Fruit fly (Drosophila melanogaster): Measurements from ENCODE around the gene Nsf2.

The Nsf2 gene

DNA sequence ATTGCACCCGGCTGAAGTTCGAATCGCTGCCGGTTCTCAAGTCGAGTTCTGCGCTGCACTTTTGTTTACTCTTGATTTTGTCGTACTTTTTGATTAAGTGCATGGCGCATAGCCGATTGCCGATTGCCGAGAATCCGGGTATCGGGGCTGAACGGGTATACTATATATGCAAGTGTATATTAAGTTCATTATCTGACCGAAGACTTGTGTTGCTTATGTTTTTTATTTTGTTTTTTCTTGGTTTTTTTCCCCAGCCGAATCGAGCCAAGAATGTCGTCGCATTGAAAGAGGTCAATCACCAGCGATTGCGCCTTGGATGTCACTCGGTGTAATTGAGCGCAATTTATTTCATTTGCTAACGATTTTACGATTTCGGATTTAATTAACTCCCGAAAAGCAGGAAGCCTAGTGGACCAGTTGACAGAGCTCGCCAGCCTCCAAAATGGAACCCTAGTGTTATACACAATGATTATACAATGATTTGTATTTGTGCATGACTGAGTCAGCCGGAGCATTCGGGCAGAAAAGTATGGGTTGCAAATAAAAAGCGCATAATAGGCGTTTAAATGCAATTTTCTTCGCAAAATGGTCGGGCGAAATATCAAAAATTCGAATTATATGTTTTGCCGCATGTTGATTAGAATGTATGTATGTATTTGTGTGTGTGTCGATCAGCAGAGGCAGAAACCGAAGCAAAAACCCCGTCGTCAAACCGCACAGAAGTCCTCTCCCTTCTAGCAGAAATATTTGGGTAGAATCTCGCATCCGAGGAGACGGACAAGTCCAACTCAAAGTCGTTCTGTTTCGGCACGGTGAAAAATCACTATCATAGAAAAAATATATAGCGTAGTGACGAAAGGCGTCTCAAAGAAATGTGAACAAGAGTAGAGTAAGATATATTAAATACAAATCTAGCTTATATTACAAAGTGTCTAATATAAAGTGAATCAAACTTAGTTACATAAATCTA, 9.6 kb downstream of the Nsf2 start, which contains the start of gene Mst87F:
Gene Mst87F, minus strand, starts transcription at position 56 of the 970 bp plus-strand sequence.
- peak; percentile 11 for TF ChIP-seq CG5204 (GFP tag; optimal IDR thresholded peaks at IDR 0.05)
- TF ChIP-seq kay (GFP tag; ENCODE audit: borderline replicate concordance) = peak; percentile 57
- peak; percentile 64 for TF ChIP-seq tj (GFP tag; optimal IDR thresholded peaks at IDR 0.05)
- TF ChIP-seq CG14711 (tag; optimal IDR thresholded peaks at IDR 0.05) = no peak
- no peak for TF ChIP-seq pad (GFP tag; optimal IDR thresholded peaks at IDR 0.05)
- TF ChIP-seq Clk (GFP tag; optimal IDR thresholded peaks at IDR 0.05) = no peak
- TF ChIP-seq toe (GFP tag; optimal IDR thresholded peaks at IDR 0.05) = no peak
- TF ChIP-seq CG7101 (tag; optimal IDR thresholded peaks at IDR 0.05) = no peak
- no peak for TF ChIP-seq Mnt (GFP tag; optimal IDR thresholded peaks at IDR 0.05)

DNA sequence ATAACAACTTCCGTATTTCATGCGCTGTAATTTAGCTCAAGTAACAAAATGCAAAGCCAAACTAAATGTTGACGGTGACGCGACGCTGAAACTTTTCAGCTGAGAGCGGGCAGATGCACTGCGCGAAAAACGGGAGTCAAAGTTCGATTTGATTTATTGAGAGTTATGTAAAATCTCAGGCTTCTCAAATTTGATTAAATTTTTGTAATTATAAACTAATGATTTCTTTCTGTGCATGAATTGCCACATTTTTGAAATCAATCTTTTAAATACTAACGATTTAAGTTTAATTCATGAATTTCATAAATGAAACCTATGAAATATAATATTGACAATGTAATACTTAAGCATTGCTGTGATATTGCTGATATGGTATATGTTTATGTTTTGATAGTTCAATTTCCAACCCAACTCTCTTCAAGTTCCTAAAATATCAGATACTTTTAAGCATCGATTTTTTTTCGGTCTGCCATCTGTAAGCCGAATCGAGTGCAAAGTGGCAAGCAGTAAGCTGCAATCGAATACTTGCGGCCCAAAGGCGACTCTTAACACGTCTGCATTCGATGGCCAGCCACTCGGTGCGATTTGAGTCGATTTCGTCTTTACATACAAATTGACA, 15.1 kb downstream of the Nsf2 start:
- TF ChIP-seq Mnt (GFP tag; optimal IDR thresholded peaks at IDR 0.05) (no peak), tj (GFP tag; optimal IDR thresholded peaks at IDR 0.05) (peak; percentile 60)

- TF ChIP-seq CG14711 (tag; optimal IDR thresholded peaks at IDR 0.05) (no peak), cnc (optimal IDR thresholded peaks at IDR 0.05) (no peak), bab1 (GFP tag; optimal IDR thresholded peaks at IDR 0.05) (no peak), Clk (GFP tag; optimal IDR thresholded peaks at IDR 0.05) (no peak)
These were observed 17.3 kb downstream of the Nsf2 start for dm6 chr3R:13820483-13820882.

- TF ChIP-seq bab1 (GFP tag; optimal IDR thresholded peaks at IDR 0.05) (no peak), Mnt (GFP tag; optimal IDR thresholded peaks at IDR 0.05) (peak; percentile 57), CG1620 (GFP tag; optimal IDR thresholded peaks at IDR 0.05) (peak; percentile 30), pad (GFP tag; optimal IDR thresholded peaks at IDR 0.05) (peak; percentile 18), kay (GFP tag; ENCODE audit: borderline replicate concordance) (no peak), Clk (GFP tag; optimal IDR thresholded peaks at IDR 0.05) (peak; percentile 3), tj (GFP tag; optimal IDR thresholded peaks at IDR 0.05) (no peak), CG7045 (GFP tag; optimal IDR thresholded peaks at IDR 0.05) (peak; percentile 42), Crg-1 (GFP tag; optimal IDR thresholded peaks at IDR 0.05) (peak; percentile 17), ovo (GFP tag; optimal IDR thresholded peaks at IDR 0.05) (peak; percentile 13), CG11617 (GFP tag; optimal IDR thresholded peaks at IDR 0.05) (peak; percentile 48), Hr96 (GFP tag; optimal IDR thresholded peaks at IDR 0.05) (peak; percentile 2), toe (GFP tag; optimal IDR thresholded peaks at IDR 0.05) (peak; percentile 42), CG5204 (GFP tag; optimal IDR thresholded peaks at IDR 0.05) (peak; percentile 40), CG12768 (GFP tag; optimal IDR thresholded peaks at IDR 0.05) (peak; percentile 22), cic (GFP tag; optimal IDR thresholded peaks at IDR 0.05) (peak; percentile 14), CG7101 (tag; optimal IDR thresholded peaks at IDR 0.05) (peak; percentile 30), cnc (optimal IDR thresholded peaks at IDR 0.05) (no peak), CG33017 (tag; optimal IDR thresholded peaks at IDR 0.05) (peak; percentile 7), CG14711 (tag; optimal IDR thresholded peaks at IDR 0.05) (no peak)
These were observed 18.8 kb downstream of the Nsf2 start for dm6 chr3R:13819037-13819436.

DNA sequence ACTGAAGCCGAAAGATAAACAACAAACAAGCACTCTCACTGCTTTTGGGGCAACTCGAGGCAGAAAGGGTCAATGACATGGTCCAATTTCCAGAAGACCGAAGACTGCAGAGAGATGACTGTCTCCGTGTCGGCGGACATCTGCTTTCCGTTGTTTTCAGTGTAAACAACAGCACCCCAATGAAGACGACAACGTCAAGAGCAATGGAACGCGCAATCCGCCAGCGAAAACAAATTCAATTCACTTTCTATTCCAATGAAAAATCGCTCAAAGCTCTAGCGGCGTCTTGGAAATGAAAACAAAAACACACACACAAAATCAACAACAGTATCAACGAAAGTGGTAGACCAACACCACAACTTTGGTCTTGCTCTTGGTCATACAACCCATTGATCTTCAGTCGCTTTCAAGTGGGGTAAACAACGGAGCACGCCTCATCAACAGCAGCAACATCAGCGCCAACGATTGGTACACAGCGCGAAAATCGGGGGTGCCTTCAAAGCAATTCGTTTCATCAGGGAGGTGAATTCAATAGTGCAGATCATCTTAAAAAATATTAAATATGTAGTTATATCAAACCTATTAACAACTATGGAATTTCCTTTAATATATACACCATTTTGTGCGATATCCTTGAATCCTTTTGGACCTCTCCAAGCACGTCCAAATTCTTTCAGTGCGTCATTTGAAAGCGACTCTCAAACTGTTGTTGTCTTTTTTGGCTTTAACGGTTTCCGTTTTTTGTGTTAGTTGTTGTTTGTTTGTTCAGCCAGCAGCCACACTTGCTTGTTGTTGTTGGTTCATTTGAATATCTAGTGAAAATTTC, 20.1 kb downstream of the Nsf2 start:
- TF ChIP-seq Mnt (GFP tag; optimal IDR thresholded peaks at IDR 0.05) (no peak), Crg-1 (GFP tag; optimal IDR thresholded peaks at IDR 0.05) (no peak), ovo (GFP tag; optimal IDR thresholded peaks at IDR 0.05) (no peak), CG12768 (GFP tag; optimal IDR thresholded peaks at IDR 0.05) (no peak), cic (GFP tag; optimal IDR thresholded peaks at IDR 0.05) (no peak), toe (GFP tag; optimal IDR thresholded peaks at IDR 0.05) (no peak)

DNA sequence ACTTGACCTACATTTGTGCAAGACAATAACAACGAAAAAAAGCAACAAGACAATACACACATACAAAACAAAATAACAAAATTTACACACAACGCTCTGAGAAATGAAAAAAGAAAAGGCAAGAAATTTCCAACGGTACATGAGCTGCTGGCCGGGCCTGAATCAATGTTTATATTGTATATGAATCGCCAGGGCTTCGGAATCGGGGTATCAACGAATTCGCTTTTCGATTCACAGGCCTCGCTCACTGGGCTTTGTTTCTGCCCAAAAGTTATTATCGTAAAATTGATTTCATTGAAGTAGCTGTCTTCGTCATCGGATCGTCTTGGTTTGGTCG, 21.4 kb downstream of the Nsf2 start:
- TF ChIP-seq CG14711 (tag; optimal IDR thresholded peaks at IDR 0.05) (no peak), cnc (optimal IDR thresholded peaks at IDR 0.05) (no peak), CG7045 (GFP tag; optimal IDR thresholded peaks at IDR 0.05) (no peak), CG5204 (GFP tag; optimal IDR thresholded peaks at IDR 0.05) (no peak), CG11617 (GFP tag; optimal IDR thresholded peaks at IDR 0.05) (no peak), tj (GFP tag; optimal IDR thresholded peaks at IDR 0.05) (peak; percentile 6)

Data from whole organism, adult.